Worm (Caenorhabditis elegans) whole organism, late embryonic: ENCODE data around the gene cbp-1.
A peak's percentile ranks its signal among the peaks of the same experiment; 100 is the strongest.

Experiments
- C38D4.7 ChIP-seq: fragments of 200-800 bp; sonication (Bioruptor generic); optimal IDR thresholded peaks from 2 replicates; lab custom pipeline; 2018; ENCODE audit warnings: mild to moderate bottlenecking, missing genetic modification characterization, moderate library complexity, missing compliant biosample characterization
- K09A11.1 ChIP-seq: sonication (generic microtip); optimal IDR thresholded peaks from 2 replicates; lab custom pipeline; 2017; ENCODE audit warnings: antibody characterized with exemption, mild to moderate bottlenecking, missing genetic modification characterization, missing compliant biosample characterization; ENCODE audit not compliant: insufficient read depth
- Y22D7AL.16 ChIP-seq: sonication (generic microtip); optimal IDR thresholded peaks from 2 replicates; lab custom pipeline; 2016; ENCODE audit warnings: missing genetic modification characterization, missing compliant biosample characterization
- ahr-1 ChIP-seq: sonication (generic microtip); optimal IDR thresholded peaks from 2 replicates; lab custom pipeline; 2016; ENCODE audit warnings: missing genetic modification characterization, missing compliant biosample characterization
- ama-1 ChIP-seq: fragments of 150-350 bp; optimal IDR thresholded peaks from 2 replicates; lab custom pipeline; 2014
- ceh-14 ChIP-seq: sonication (generic microtip); optimal IDR thresholded peaks from 2 replicates; lab custom pipeline; 2016; ENCODE audit warnings: missing genotype, missing genetic modification characterization, missing compliant biosample characterization
- ceh-19 ChIP-seq: fragments of 200-800 bp; sonication (Bioruptor generic); optimal IDR thresholded peaks from 2 replicates; lab custom pipeline; 2018; ENCODE audit warnings: mild to moderate bottlenecking, missing genetic modification characterization, missing compliant biosample characterization
- ceh-2 ChIP-seq: sonication (generic microtip); optimal IDR thresholded peaks from 2 replicates; lab custom pipeline; 2016; ENCODE audit warnings: missing genotype, missing genetic modification characterization, missing compliant biosample characterization
- ceh-22 ChIP-seq: sonication (generic microtip); optimal IDR thresholded peaks from 2 replicates; lab custom pipeline; 2017; ENCODE audit warnings: missing biosample characterization, missing genetic modification characterization
- ceh-24 ChIP-seq: sonication (generic microtip); optimal IDR thresholded peaks from 2 replicates; lab custom pipeline; 2016; ENCODE audit warnings: mild to moderate bottlenecking, missing genetic modification characterization, missing compliant biosample characterization
- ceh-30 ChIP-seq: fragments of 150-350 bp; optimal IDR thresholded peaks from 2 replicates; lab custom pipeline; 2014; ENCODE audit warnings: missing biosample characterization, missing genetic modification characterization
- ceh-31 ChIP-seq: sonication (generic microtip); optimal IDR thresholded peaks from 2 replicates; lab custom pipeline; 2016; ENCODE audit warnings: missing genetic modification characterization, missing compliant biosample characterization
- ceh-45 ChIP-seq: fragments of 200-800 bp; sonication (Bioruptor generic); IDR thresholded peaks from 2 replicates; pipeline ENCODE4 v1.3.6; 2022; ENCODE audit warnings: missing genetic modification reagents, missing genetic modification characterization, missing compliant biosample characterization
- ceh-48 ChIP-seq: sonication (generic microtip); optimal IDR thresholded peaks from 2 replicates; lab custom pipeline; 2016; ENCODE audit warnings: missing genetic modification characterization, inconsistent platforms, missing compliant biosample characterization
- ceh-6 ChIP-seq: fragments of 200-800 bp; sonication (Bioruptor generic); optimal IDR thresholded peaks from 2 replicates; lab custom pipeline; 2018; ENCODE audit warnings: mild to moderate bottlenecking, missing genetic modification characterization, missing compliant biosample characterization
- ceh-9 ChIP-seq: sonication (generic microtip); optimal IDR thresholded peaks from 2 replicates; lab custom pipeline; 2016; ENCODE audit warnings: mild to moderate bottlenecking, missing genetic modification characterization, inconsistent platforms, missing compliant biosample characterization
- dmd-4 ChIP-seq: sonication (generic microtip); optimal IDR thresholded peaks from 2 replicates; lab custom pipeline; 2016; ENCODE audit warnings: borderline replicate concordance, missing genetic modification characterization, missing compliant biosample characterization
- dve-1 ChIP-seq: sonication (generic microtip); optimal IDR thresholded peaks from 2 replicates; lab custom pipeline; 2017; ENCODE audit warnings: antibody characterized with exemption, mild to moderate bottlenecking, missing genetic modification characterization, missing compliant biosample characterization
- fax-1 ChIP-seq: sonication (generic microtip); optimal IDR thresholded peaks from 2 replicates; lab custom pipeline; 2016; ENCODE audit warnings: missing genotype, missing genetic modification characterization, missing compliant biosample characterization
- fkh-10 ChIP-seq: fragments of 150-350 bp; optimal IDR thresholded peaks from 2 replicates; lab custom pipeline; 2014; ENCODE audit warnings: missing biosample characterization, missing genetic modification reagents, missing genetic modification characterization
- gmeb-2 ChIP-seq: sonication (generic microtip); optimal IDR thresholded peaks from 2 replicates; lab custom pipeline; 2016; ENCODE audit warnings: missing genetic modification characterization, inconsistent platforms, missing compliant biosample characterization
- hlh-6 ChIP-seq: sonication (generic microtip); optimal IDR thresholded peaks from 2 replicates; lab custom pipeline; 2016; ENCODE audit warnings: missing genotype, missing genetic modification characterization, missing compliant biosample characterization
- hlh-8 ChIP-seq: sonication (generic microtip); optimal IDR thresholded peaks from 2 replicates; lab custom pipeline; 2016; ENCODE audit warnings: missing genotype, missing genetic modification characterization, missing compliant biosample characterization
- lim-6 ChIP-seq: sonication (generic microtip); optimal IDR thresholded peaks from 2 replicates; lab custom pipeline; 2016; ENCODE audit warnings: missing genetic modification characterization, missing compliant biosample characterization
- lin-11 ChIP-seq: fragments of 200-800 bp; sonication (Bioruptor generic); optimal IDR thresholded peaks from 2 replicates; lab custom pipeline; 2018; ENCODE audit warnings: mild to moderate bottlenecking, missing genetic modification characterization, missing compliant biosample characterization
- madf-2 ChIP-seq: sonication (generic microtip); optimal IDR thresholded peaks from 2 replicates; lab custom pipeline; 2017; ENCODE audit warnings: missing genetic modification characterization, missing compliant biosample characterization
- nfya-1 ChIP-seq: sonication (generic microtip); optimal IDR thresholded peaks from 2 replicates; lab custom pipeline; 2017; ENCODE audit warnings: missing genetic modification characterization, mild to moderate bottlenecking, missing compliant biosample characterization, antibody characterized with exemption, moderate library complexity
- nhr-11 ChIP-seq: fragments of 150-350 bp; optimal IDR thresholded peaks from 2 replicates; lab custom pipeline; 2014; ENCODE audit warnings: missing biosample characterization, missing genetic modification characterization
- nhr-232 ChIP-seq: sonication (generic microtip); optimal IDR thresholded peaks from 2 replicates; lab custom pipeline; 2016; ENCODE audit warnings: missing genetic modification characterization, missing compliant biosample characterization
- odd-2 ChIP-seq: sonication (generic microtip); optimal IDR thresholded peaks from 2 replicates; lab custom pipeline; 2017; ENCODE audit warnings: antibody characterized with exemption, mild to moderate bottlenecking, missing genetic modification characterization, missing compliant biosample characterization
- pat-9 ChIP-seq: fragments of 200-800 bp; sonication (Bioruptor generic); optimal IDR thresholded peaks from 2 replicates; lab custom pipeline; 2018; ENCODE audit warnings: mild to moderate bottlenecking, missing genetic modification characterization, moderate library complexity, missing compliant biosample characterization
- pha-2 ChIP-seq: sonication (generic microtip); optimal IDR thresholded peaks from 2 replicates; lab custom pipeline; 2017; ENCODE audit warnings: mild to moderate bottlenecking, missing genetic modification characterization, missing compliant biosample characterization
- pha-4 ChIP-seq: fragments of 150-350 bp; optimal IDR thresholded peaks from 2 replicates; lab custom pipeline; 2018; ENCODE audit warnings: missing biosample characterization, missing genetic modification reagents, missing genetic modification characterization
- pros-1 ChIP-seq: fragments of 150-350 bp; optimal IDR thresholded peaks from 2 replicates; lab custom pipeline; 2014; ENCODE audit warnings: missing biosample characterization, missing genetic modification reagents, missing genetic modification characterization
- ref-2 ChIP-seq: sonication (generic microtip); optimal IDR thresholded peaks from 2 replicates; lab custom pipeline; 2016; ENCODE audit warnings: missing genetic modification characterization, missing compliant biosample characterization
- sox-4 ChIP-seq: sonication (generic microtip); optimal IDR thresholded peaks from 2 replicates; lab custom pipeline; 2017; ENCODE audit warnings: mild to moderate bottlenecking, missing genetic modification characterization, inconsistent platforms, missing compliant biosample characterization
- syd-9 ChIP-seq: sonication (generic microtip); optimal IDR thresholded peaks from 2 replicates; lab custom pipeline; 2016; ENCODE audit warnings: mild to moderate bottlenecking, missing genetic modification characterization, moderate library complexity, missing compliant biosample characterization
- tbx-2 ChIP-seq: sonication (generic microtip); optimal IDR thresholded peaks from 2 replicates; lab custom pipeline; 2016; ENCODE audit warnings: missing genetic modification characterization, missing compliant biosample characterization
- ttx-3 ChIP-seq: sonication (generic microtip); optimal IDR thresholded peaks from 2 replicates; lab custom pipeline; 2016; ENCODE audit warnings: missing genetic modification reagents, missing genetic modification characterization, missing compliant biosample characterization
- unc-3 ChIP-seq, 2 experiments: fragments of 200-800 bp in 1 of 2; sonication (Bioruptor generic) in 1 of 2; sonication (generic microtip) in 1 of 2; conservative IDR thresholded peaks in 1 of 2; optimal IDR thresholded peaks in 1 of 2; 2 replicates each; pipeline versions ENCODE4 v1.3.6 to Lab custom; 2016 to 2022; ENCODE audit warnings: missing compliant biosample characterization in 2 of 2, missing genetic modification characterization in 2 of 2, missing genetic modification reagents in 1 of 2
- unc-42 ChIP-seq: sonication (generic microtip); optimal IDR thresholded peaks from 2 replicates; lab custom pipeline; 2016; ENCODE audit warnings: missing genotype, missing genetic modification characterization, missing compliant biosample characterization
- unc-55 ChIP-seq: sonication (generic microtip); optimal IDR thresholded peaks from 2 replicates; lab custom pipeline; 2017; ENCODE audit warnings: missing biosample characterization, missing genetic modification reagents, missing genetic modification characterization
- unc-86 ChIP-seq: sonication (generic microtip); optimal IDR thresholded peaks from 2 replicates; lab custom pipeline; 2016; ENCODE audit warnings: missing genetic modification characterization, missing compliant biosample characterization

cbp-1 gene

ce11 chrIII:9747133-9747532, 19.2 kb upstream of the cbp-1 start, which contains the start of the genes iff-1 and cdk-1:
Gene iff-1 (minus strand): TSS chrIII:9747193.
Gene cdk-1 (plus strand): TSS chrIII:9747472.
- TF ChIP-seq ref-2: no peak
- TF ChIP-seq ahr-1 (tag; lab: Kevin White, UChicago): no peak
- no peak for TF ChIP-seq nhr-11 (tag; lab: Kevin White, UChicago)
- TF ChIP-seq ttx-3: no peak
- no peak for TF ChIP-seq Y22D7AL.16
- TF ChIP-seq hlh-6 (tag; lab: Kevin White, UChicago): no peak
- TF ChIP-seq gmeb-2 (tag; lab: Kevin White, UChicago): no peak
- no peak for TF ChIP-seq pros-1 (tag; lab: Kevin White, UChicago)
- no peak for TF ChIP-seq C38D4.7 (GFP tag; lab: Kevin White, UChicago)
- no peak for TF ChIP-seq fax-1 (tag; lab: Kevin White, UChicago)
- peak; percentile 12 for TF ChIP-seq nfya-1
- no peak for TF ChIP-seq ceh-24
- no peak for TF ChIP-seq ceh-9 (tag; lab: Kevin White, UChicago)
- peak; percentile 8 for TF ChIP-seq ceh-31 (tag; lab: Kevin White, UChicago)
- TF ChIP-seq tbx-2 (tag; lab: Kevin White, UChicago): no peak
- no peak for TF ChIP-seq pha-4
- no peak for TF ChIP-seq ama-1 (lab: Kevin White, UChicago)
- TF ChIP-seq ceh-48 (tag; lab: Kevin White, UChicago): no peak
- peak; percentile 1 for TF ChIP-seq unc-42 (tag; lab: Kevin White, UChicago)
- no peak for TF ChIP-seq sox-4 (tag; lab: Kevin White, UChicago)
- no peak for TF ChIP-seq dmd-4 (tag; lab: Kevin White, UChicago)
- TF ChIP-seq unc-86 (tag; lab: Kevin White, UChicago): no peak
- no peak for TF ChIP-seq ceh-22
- no peak for TF ChIP-seq ceh-6 (GFP tag; lab: Kevin White, UChicago)

ce11 chrIII:9748694-9749093, 17.6 kb upstream of the cbp-1 start, which contains the start of gene T05G5.4:
Gene T05G5.4 (plus strand): TSS chrIII:9748934.
- TF ChIP-seq ceh-14 (tag; lab: Kevin White, UChicago) (no peak), pat-9 (no peak), pros-1 (tag; lab: Kevin White, UChicago) (no peak), ceh-31 (tag; lab: Kevin White, UChicago) (no peak), unc-3 (GFP tag; conservative IDR thresholded peaks at IDR 0.05; lab: Robert Waterston, UW) (no peak), unc-3 (tag; optimal IDR thresholded peaks at IDR 0.05; lab: Kevin White, UChicago) (no peak), lin-11 (tag; lab: Kevin White, UChicago) (no peak), fkh-10 (GFP tag; lab: Kevin White, UChicago) (no peak), ttx-3 (no peak), C38D4.7 (GFP tag; lab: Kevin White, UChicago) (no peak), pha-4 (no peak), unc-55 (no peak), K09A11.1 (no peak), madf-2 (tag; lab: Kevin White, UChicago) (no peak), ceh-2 (no peak), dmd-4 (tag; lab: Kevin White, UChicago) (no peak), dve-1 (no peak), ceh-30 (tag; lab: Kevin White, UChicago) (no peak)

- TF ChIP-seq Y22D7AL.16: no peak
- no peak for TF ChIP-seq nhr-232 (tag; lab: Kevin White, UChicago)
- no peak for TF ChIP-seq ceh-45
- TF ChIP-seq unc-3 (GFP tag; conservative IDR thresholded peaks at IDR 0.05; lab: Robert Waterston, UW): no peak
- no peak for TF ChIP-seq unc-3 (tag; optimal IDR thresholded peaks at IDR 0.05; lab: Kevin White, UChicago)
- TF ChIP-seq odd-2: no peak
- TF ChIP-seq hlh-8 (tag; lab: Kevin White, UChicago): no peak
- TF ChIP-seq fkh-10 (GFP tag; lab: Kevin White, UChicago): no peak
- TF ChIP-seq lim-6: no peak
- no peak for TF ChIP-seq ceh-19 (GFP tag; lab: Kevin White, UChicago)
- TF ChIP-seq pha-2 (tag; lab: Kevin White, UChicago): no peak
- TF ChIP-seq syd-9 (tag; lab: Kevin White, UChicago): no peak
These were observed 15.2 kb upstream of the cbp-1 start, which contains the start of gene T05G5.5 for ce11 chrIII:9751074-9751473. Gene T05G5.5 (minus strand): TSS chrIII:9751432.
